Fruit fly (Drosophila melanogaster) whole organism, prepupa: ENCODE data around the gene Kaz-m1.

ENCODE experiments used
- Blimp-1 ChIP-seq: fragments of 200-800 bp; sonication (Bioruptor generic); optimal IDR thresholded peaks from 3 replicates; lab custom pipeline; 2017; ENCODE audit warnings: missing biosample characterization, missing genetic modification characterization, mild to moderate bottlenecking, moderate library complexity, missing genetic modification reagents
- CG10631 ChIP-seq: fragments of 200-800 bp; sonication (Bioruptor generic); optimal IDR thresholded peaks from 2 replicates; lab custom pipeline; 2016; ENCODE audit warnings: missing biosample characterization, missing genetic modification characterization
- CG11294 ChIP-seq: fragments of 200-800 bp; sonication (Bioruptor generic); IDR thresholded peaks from 2 replicates; pipeline ENCODE4 v1.3.6; 2022; ENCODE audit warnings: missing biosample characterization, missing genetic modification characterization
- CG11762 ChIP-seq: fragments of 200-800 bp; sonication (Bioruptor generic); optimal IDR thresholded peaks from 3 replicates; lab custom pipeline; 2016; ENCODE audit warnings: missing biosample characterization, missing genetic modification characterization; ENCODE audit not compliant: insufficient read depth
- CG1621 ChIP-seq: fragments of 200-800 bp; sonication (Bioruptor generic); optimal IDR thresholded peaks from 3 replicates; lab custom pipeline; 2018; ENCODE audit warnings: missing biosample characterization, mild to moderate bottlenecking, missing genetic modification characterization
- CG3032 ChIP-seq: fragments of 200-800 bp; optimal IDR thresholded peaks from 2 replicates; lab custom pipeline; 2019; ENCODE audit warnings: missing biosample characterization, mild to moderate bottlenecking, missing genetic modification characterization, moderate library complexity
- CG31627 ChIP-seq: fragments of 200-800 bp; sonication (Bioruptor generic); optimal IDR thresholded peaks from 3 replicates; lab custom pipeline; 2016; ENCODE audit warnings: missing biosample characterization, missing genetic modification characterization
- CG32006 ChIP-seq: fragments of 200-800 bp; sonication (Bioruptor generic); optimal IDR thresholded peaks from 3 replicates; lab custom pipeline; 2017; ENCODE audit warnings: missing biosample characterization, mild to moderate bottlenecking, missing genetic modification characterization
- CG34406 ChIP-seq: fragments of 200-800 bp; sonication (Bioruptor generic); optimal IDR thresholded peaks from 3 replicates; lab custom pipeline; 2016; ENCODE audit warnings: missing biosample characterization, missing genetic modification characterization
- CG3919 ChIP-seq: fragments of 200-800 bp; sonication (Bioruptor generic); optimal IDR thresholded peaks from 3 replicates; lab custom pipeline; 2016; ENCODE audit warnings: missing biosample characterization, missing genetic modification characterization
- CG4318 ChIP-seq: fragments of 200-800 bp; sonication (Bioruptor generic); optimal IDR thresholded peaks from 3 replicates; lab custom pipeline; 2017; ENCODE audit warnings: missing biosample characterization, mild to moderate bottlenecking, missing genetic modification characterization
- CG6163 ChIP-seq: fragments of 200-800 bp; sonication (Bioruptor generic); IDR thresholded peaks from 3 replicates; pipeline ENCODE4 v1.3.6; 2022; ENCODE audit warnings: missing biosample characterization, missing genetic modification characterization
- CG6276 ChIP-seq: fragments of 200-800 bp; sonication (Bioruptor generic); optimal IDR thresholded peaks from 2 replicates; lab custom pipeline; 2017; ENCODE audit warnings: missing biosample characterization, mild to moderate bottlenecking, missing genetic modification characterization
- CG6792 ChIP-seq: fragments of 200-800 bp; sonication (Bioruptor generic); optimal IDR thresholded peaks from 3 replicates; lab custom pipeline; 2016; ENCODE audit warnings: missing biosample characterization, missing genetic modification characterization
- CG6808 ChIP-seq: fragments of 200-800 bp; sonication (Bioruptor generic); optimal IDR thresholded peaks from 3 replicates; lab custom pipeline; 2017; ENCODE audit warnings: missing biosample characterization, missing genetic modification characterization, mild to moderate bottlenecking, moderate library complexity, missing genetic modification reagents
- CG6854 ChIP-seq: fragments of 200-800 bp; sonication (Bioruptor generic); optimal IDR thresholded peaks from 2 replicates; lab custom pipeline; 2017; ENCODE audit warnings: missing biosample characterization, mild to moderate bottlenecking, missing genetic modification characterization
- CG8119 ChIP-seq: fragments of 200-800 bp; sonication (Bioruptor generic); IDR thresholded peaks from 3 replicates; pipeline ENCODE4 v1.3.6; 2022; ENCODE audit warnings: missing biosample characterization, missing genetic modification characterization
- CG8319 ChIP-seq: fragments of 200-800 bp; sonication (Bioruptor generic); optimal IDR thresholded peaks from 3 replicates; lab custom pipeline; 2016; ENCODE audit warnings: missing biosample characterization, missing genetic modification characterization
- CG8632 ChIP-seq: fragments of 200-800 bp; sonication (Bioruptor generic); optimal IDR thresholded peaks from 3 replicates; lab custom pipeline; 2016; ENCODE audit warnings: missing biosample characterization, missing genetic modification characterization
- CG9139 ChIP-seq: fragments of 200-800 bp; sonication (Bioruptor generic); optimal IDR thresholded peaks from 3 replicates; lab custom pipeline; 2017; ENCODE audit warnings: missing biosample characterization, mild to moderate bottlenecking, missing genetic modification characterization
- Eip78C ChIP-seq: fragments of 200-800 bp; sonication (Bioruptor generic); peaks from one replicate; lab custom pipeline; 2016; ENCODE audit warnings: missing biosample characterization, missing genetic modification characterization
- Hr38 ChIP-seq: sonication (Bioruptor generic); optimal IDR thresholded peaks from 2 replicates; lab custom pipeline; 2016; ENCODE audit warnings: missing biosample characterization, missing genetic modification characterization
- Hr4 ChIP-seq: fragments of 200-800 bp; sonication (Bioruptor generic); optimal IDR thresholded peaks from 3 replicates; lab custom pipeline; 2016; ENCODE audit warnings: missing biosample characterization, missing genetic modification characterization
- Lpt ChIP-seq: fragments of 200-800 bp; sonication (Bioruptor generic); optimal IDR thresholded peaks from 3 replicates; lab custom pipeline; 2016; ENCODE audit warnings: missing biosample characterization, missing genetic modification characterization
- Met ChIP-seq: fragments of 200-800 bp; sonication (Bioruptor generic); optimal IDR thresholded peaks from 3 replicates; lab custom pipeline; 2016; ENCODE audit warnings: missing biosample characterization, missing genetic modification characterization
- OdsH ChIP-seq: fragments of 200-800 bp; sonication (Bioruptor generic); optimal IDR thresholded peaks from 3 replicates; lab custom pipeline; 2016; ENCODE audit warnings: missing biosample characterization, missing genetic modification characterization
- Smox ChIP-seq: fragments of 200-800 bp; sonication (Bioruptor generic); optimal IDR thresholded peaks from 3 replicates; lab custom pipeline; 2016; ENCODE audit warnings: missing biosample characterization, missing genetic modification characterization
- Sox102F ChIP-seq: fragments of 200-800 bp; sonication (Bioruptor generic); optimal IDR thresholded peaks from 2 replicates; lab custom pipeline; 2016; ENCODE audit warnings: missing biosample characterization, mild to moderate bottlenecking, missing genetic modification characterization
- Sox14 ChIP-seq: fragments of 200-800 bp; sonication (Bioruptor generic); optimal IDR thresholded peaks from 3 replicates; lab custom pipeline; 2016; ENCODE audit warnings: missing biosample characterization, missing genetic modification characterization
- Sox15 ChIP-seq: fragments of 200-800 bp; sonication (Bioruptor generic); optimal IDR thresholded peaks from 3 replicates; lab custom pipeline; 2016; ENCODE audit warnings: missing biosample characterization, missing genetic modification characterization
- achi ChIP-seq: fragments of 200-800 bp; sonication (Bioruptor generic); optimal IDR thresholded peaks from 3 replicates; lab custom pipeline; 2016; ENCODE audit warnings: missing biosample characterization, missing genetic modification characterization
- acj6 ChIP-seq: fragments of 200-800 bp; sonication (Bioruptor generic); optimal IDR thresholded peaks from 3 replicates; lab custom pipeline; 2016; ENCODE audit warnings: missing biosample characterization, missing genetic modification characterization
- cyc ChIP-seq: fragments of 200-800 bp; sonication (Bioruptor generic); optimal IDR thresholded peaks from 3 replicates; lab custom pipeline; 2016; ENCODE audit warnings: missing biosample characterization, missing genetic modification characterization
- dac ChIP-seq: fragments of 200-800 bp; sonication (Bioruptor generic); optimal IDR thresholded peaks from 2 replicates; lab custom pipeline; 2017; ENCODE audit warnings: missing biosample characterization, mild to moderate bottlenecking, missing genetic modification characterization
- dsx ChIP-seq: fragments of 200-800 bp; optimal IDR thresholded peaks from 3 replicates; lab custom pipeline; 2019; ENCODE audit warnings: missing biosample characterization, mild to moderate bottlenecking, missing genetic modification characterization, moderate library complexity; ENCODE audit not compliant: poor library complexity, severe bottlenecking
- eg ChIP-seq: fragments of 200-800 bp; sonication (Bioruptor generic); IDR thresholded peaks from 3 replicates; pipeline ENCODE4 v1.3.6; 2022; ENCODE audit warnings: missing biosample characterization, missing genetic modification characterization
- fd59A ChIP-seq: fragments of 200-800 bp; sonication (Bioruptor generic); optimal IDR thresholded peaks from 2 replicates; lab custom pipeline; 2017; ENCODE audit warnings: missing biosample characterization, mild to moderate bottlenecking, missing genetic modification characterization, missing genetic modification reagents
- fd85E ChIP-seq: fragments of 200-800 bp; sonication (Bioruptor generic); optimal IDR thresholded peaks from 3 replicates; lab custom pipeline; 2016; ENCODE audit warnings: missing biosample characterization, missing genetic modification characterization
- lz ChIP-seq: fragments of 200-800 bp; sonication (Bioruptor generic); optimal IDR thresholded peaks from 3 replicates; lab custom pipeline; 2016; ENCODE audit warnings: missing biosample characterization, missing genetic modification characterization
- net ChIP-seq: fragments of 200-800 bp; sonication (Bioruptor generic); optimal IDR thresholded peaks from 3 replicates; lab custom pipeline; 2016; ENCODE audit warnings: missing biosample characterization, missing genetic modification characterization
- pdm3 ChIP-seq: fragments of 200-800 bp; sonication (Bioruptor generic); optimal IDR thresholded peaks from 3 replicates; lab custom pipeline; 2016; ENCODE audit warnings: missing biosample characterization, missing genetic modification characterization
- salr ChIP-seq, 2 experiments: fragments of 200-800 bp; sonication (Bioruptor generic); optimal IDR thresholded peaks; 3 replicates each; lab custom pipeline; 2016 to 2018; ENCODE audit warnings: missing biosample characterization in 2 of 2, missing genetic modification characterization in 2 of 2, mild to moderate bottlenecking in 1 of 2
- spab ChIP-seq: fragments of 200-800 bp; sonication (Bioruptor generic); optimal IDR thresholded peaks from 2 replicates; lab custom pipeline; 2017; ENCODE audit warnings: missing biosample characterization, mild to moderate bottlenecking, missing genetic modification characterization, missing genetic modification reagents
- svp ChIP-seq: fragments of 200-800 bp; sonication (Bioruptor generic); peaks from one replicate; lab custom pipeline; 2016; ENCODE audit warnings: missing biosample characterization, missing genetic modification characterization
- topi ChIP-seq: fragments of 200-800 bp; sonication (Bioruptor generic); optimal IDR thresholded peaks from 3 replicates; lab custom pipeline; 2016; ENCODE audit warnings: missing biosample characterization, missing genetic modification characterization

Kaz-m1 gene

dm6 chr3R:25996197-25997005 is 18.1 kb upstream of the Kaz-m1 start, which contains the start of gene CG43116 (continued):
- TF ChIP-seq CG6163: peak; percentile 96
- peak; percentile 94 for TF ChIP-seq Met (GFP tag; lab: Kevin White, UChicago)
- peak; percentile 94 for TF ChIP-seq spab (GFP tag; lab: Kevin White, UChicago)
- TF ChIP-seq fd85E (GFP tag; lab: Kevin White, UChicago): peak; percentile 89
- no peak for TF ChIP-seq CG32006 (GFP tag; lab: Kevin White, UChicago)
- peak; percentile 86 for TF ChIP-seq Hr4 (GFP tag; lab: Kevin White, UChicago)
- TF ChIP-seq OdsH: peak; percentile 95
- TF ChIP-seq CG3919: peak; percentile 96
- TF ChIP-seq dsx (GFP tag; lab: Kevin White, UChicago): peak; percentile 96
- peak; percentile 94 for TF ChIP-seq Sox14 (GFP tag; lab: Kevin White, UChicago)
- peak; percentile 92 for TF ChIP-seq CG11762 (GFP tag; lab: Kevin White, UChicago)
- TF ChIP-seq net (GFP tag; lab: Kevin White, UChicago): peak; percentile 90
- peak; percentile 93 for TF ChIP-seq CG8632 (GFP tag; lab: Kevin White, UChicago)
- peak; percentile 93 for TF ChIP-seq CG34406 (GFP tag; lab: Kevin White, UChicago)
- TF ChIP-seq fd59A (GFP tag; lab: Kevin White, UChicago): peak; percentile 94
- TF ChIP-seq CG1621: peak; percentile 94
- peak; percentile 78 for TF ChIP-seq CG4318 (GFP tag; lab: Kevin White, UChicago)
- peak; percentile 95 for TF ChIP-seq acj6 (GFP tag; lab: Kevin White, UChicago)
- TF ChIP-seq Smox (GFP tag; lab: Kevin White, UChicago): peak; percentile 94
- TF ChIP-seq salr (GFP tag; optimal IDR thresholded peaks at IDR 0.05; lab: Kevin White, UChicago): peak in 1 of 2 experiments; percentile 90
- TF ChIP-seq Lpt (GFP tag; lab: Kevin White, UChicago): peak; percentile 80
- TF ChIP-seq Hr38 (GFP tag; lab: Kevin White, UChicago): no peak
- TF ChIP-seq lz (GFP tag; lab: Kevin White, UChicago): peak; percentile 94
- peak; percentile 97 for TF ChIP-seq CG3032 (tag; lab: Kevin White, UChicago)
- TF ChIP-seq CG11294: peak; percentile 66
- peak; percentile 99 for TF ChIP-seq Eip78C (GFP tag; lab: Kevin White, UChicago)
- TF ChIP-seq svp (GFP tag; lab: Kevin White, UChicago): peak; percentile 97

- peak; percentile 75 for TF ChIP-seq CG4318 (GFP tag; lab: Kevin White, UChicago)
- no peak; the same call in 1 of the 2 replicates for TF ChIP-seq CG11294
- peak; percentile 87 for TF ChIP-seq Sox15
- TF ChIP-seq CG6792 (GFP tag; lab: Kevin White, UChicago): peak; percentile 87
- peak; percentile 95 for TF ChIP-seq CG6808 (GFP tag; lab: Kevin White, UChicago)
- peak; percentile 66 for TF ChIP-seq CG31627 (GFP tag; lab: Kevin White, UChicago)
- TF ChIP-seq Hr4 (GFP tag; lab: Kevin White, UChicago): peak; percentile 70
- TF ChIP-seq spab (GFP tag; lab: Kevin White, UChicago): peak; percentile 96
- peak; percentile 83 for TF ChIP-seq Smox (GFP tag; lab: Kevin White, UChicago)
- TF ChIP-seq Lpt (GFP tag; lab: Kevin White, UChicago): peak; percentile 82
- TF ChIP-seq CG6854 (GFP tag; lab: Kevin White, UChicago): peak; percentile 72
- peak; percentile 86 for TF ChIP-seq topi
- TF ChIP-seq dac (GFP tag; lab: Kevin White, UChicago): peak; percentile 38
- peak; percentile 98 for TF ChIP-seq CG3032 (tag; lab: Kevin White, UChicago)
- TF ChIP-seq cyc (GFP tag; lab: Kevin White, UChicago): peak; percentile 75
- TF ChIP-seq pdm3: peak; percentile 87
- TF ChIP-seq CG11762 (GFP tag; lab: Kevin White, UChicago): peak; percentile 90
- TF ChIP-seq CG9139: peak; percentile 94
- peak; percentile 91 for TF ChIP-seq CG8119 (GFP tag; lab: Robert Waterston, UW)
- TF ChIP-seq CG8319 (GFP tag; lab: Kevin White, UChicago): peak; percentile 68
- peak; percentile 77 for TF ChIP-seq Sox102F
- TF ChIP-seq CG6276: peak; percentile 57
- TF ChIP-seq net (GFP tag; lab: Kevin White, UChicago): peak; percentile 83
- TF ChIP-seq Blimp-1 (GFP tag; lab: Kevin White, UChicago): peak; percentile 86
- TF ChIP-seq svp (GFP tag; lab: Kevin White, UChicago): peak; percentile 78
- TF ChIP-seq achi (GFP tag; lab: Kevin White, UChicago): peak; percentile 95
- peak; percentile 92 for TF ChIP-seq fd59A (GFP tag; lab: Kevin White, UChicago)
- peak; percentile 89 for TF ChIP-seq CG32006 (GFP tag; lab: Kevin White, UChicago)
- TF ChIP-seq eg (GFP tag; lab: Robert Waterston, UW): peak; percentile 55; the same call in 1 of the 3 replicates
- TF ChIP-seq CG34406 (GFP tag; lab: Kevin White, UChicago): peak; percentile 95
- peak; percentile 91 for TF ChIP-seq CG10631
Measured at dm6 chr3R:25997068-25997714, 17.3 kb upstream of the Kaz-m1 start.
